Worm (Caenorhabditis elegans): ENCODE data around the gene C09F12.2.
A peak's percentile ranks its signal among the peaks of the same experiment; 100 is the strongest.

Gene C09F12.2

DNA sequence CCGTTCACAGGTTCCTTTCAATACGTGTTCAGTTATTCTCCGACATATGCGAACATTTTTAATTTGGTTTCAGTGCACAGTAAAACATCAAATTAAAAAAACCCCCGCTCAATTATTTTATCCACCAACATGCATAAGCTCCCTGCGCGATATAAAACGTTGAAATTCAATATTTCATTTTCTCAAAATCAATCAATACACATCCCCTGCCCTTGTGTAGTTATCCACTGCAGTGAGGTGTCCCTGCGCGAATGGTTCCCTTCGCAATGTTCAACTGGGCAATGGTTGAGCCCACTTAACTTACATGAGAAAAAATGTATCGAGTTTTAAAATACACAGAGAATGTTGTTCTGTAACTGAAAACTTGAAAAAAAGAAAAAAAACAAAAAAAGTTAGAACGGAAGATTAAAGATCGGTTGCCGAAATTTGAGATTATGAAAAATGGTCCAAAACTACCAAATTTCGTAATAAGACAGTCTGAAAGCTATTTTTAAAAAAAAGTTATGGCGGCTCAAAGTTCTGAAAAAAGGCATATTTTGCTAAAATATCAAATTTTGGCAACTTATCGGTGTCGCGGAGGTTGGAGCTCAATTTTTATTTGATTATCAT is 40.4 kb downstream of the C09F12.2 start (continued):
- TF ChIP-seq pbrm-1 (GFP tag; IDR thresholded peaks at IDR 0.05) (peak; percentile 98), unc-130 (GFP tag; optimal IDR thresholded peaks at IDR 0.05) (peak; percentile 45), snpc-1.1 (tag; optimal IDR thresholded peaks at IDR 0.05; ENCODE audit: insufficient read depth) (no peak), B0035.1 (tag; optimal IDR thresholded peaks at IDR 0.05) (peak; percentile 97), egl-44 (GFP tag; IDR thresholded peaks at IDR 0.05) (peak; percentile 96), tbx-9 (tag; optimal IDR thresholded peaks at IDR 0.05; ENCODE audit: borderline replicate concordance) (peak; percentile 55), rec-8 (tag; optimal IDR thresholded peaks at IDR 0.05) (peak; percentile 57 to 74), hmg-1.2 (GFP tag; IDR thresholded peaks at IDR 0.05) (peak; percentile 92), madf-10 (tag; optimal IDR thresholded peaks at IDR 0.05) (peak; percentile 97), dox-1 (GFP tag; IDR thresholded peaks at IDR 0.05) (peak; percentile 99), lin-40 (tag; optimal IDR thresholded peaks at IDR 0.05) (peak; percentile 100), madf-6 (GFP tag; IDR thresholded peaks at IDR 0.05) (no peak), hlh-12 (tag; optimal IDR thresholded peaks at IDR 0.05) (peak; percentile 70), aptf-2 (GFP tag; conservative IDR thresholded peaks at IDR 0.05) (0 out of 2 replicates have a peak, but pooled peaks have one; percentile 48), ztf-6 (GFP tag; IDR thresholded peaks at IDR 0.05) (peak; percentile 92), egl-18 (GFP tag; IDR thresholded peaks at IDR 0.05) (peak; percentile 98), rcor-1 (GFP tag; IDR thresholded peaks at IDR 0.05) (peak; percentile 98), lag-1 (GFP tag; IDR thresholded peaks at IDR 0.05) (peak; percentile 98)

DNA sequence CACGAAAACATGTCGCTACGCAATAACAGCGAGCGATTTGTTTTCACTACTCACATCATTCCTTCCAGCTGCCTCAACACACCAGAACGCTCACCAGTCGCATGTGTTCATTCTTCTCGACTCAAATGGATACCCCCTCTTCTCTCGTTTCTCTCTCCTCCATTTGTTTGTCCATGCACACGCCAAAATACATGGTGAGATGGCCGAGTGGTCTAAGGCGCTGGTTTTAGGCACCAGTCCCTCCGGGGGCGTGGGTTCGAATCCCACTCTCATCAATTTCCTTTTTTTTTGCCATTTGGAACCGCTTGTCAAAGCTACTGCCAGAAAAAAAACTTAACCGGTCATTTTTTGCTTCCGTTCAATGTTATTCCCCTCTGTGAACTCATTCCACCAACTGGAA is 41.8 kb downstream of the C09F12.2 start:
- TF ChIP-seq lir-1 (GFP tag; conservative IDR thresholded peaks at IDR 0.05) = peak; percentile 84
- TF ChIP-seq hrde-1 (tag; optimal IDR thresholded peaks at IDR 0.05; ENCODE audit: borderline replicate concordance) = peak; percentile 69
- TF ChIP-seq ceh-100 (GFP tag; IDR thresholded peaks at IDR 0.05) = peak; percentile 73
- TF ChIP-seq T26A5.8 (tag; optimal IDR thresholded peaks at IDR 0.05) = no peak
- no peak for TF ChIP-seq xnd-1 (tag; optimal IDR thresholded peaks at IDR 0.05)
- TF ChIP-seq F49E8.2 (tag; optimal IDR thresholded peaks at IDR 0.05; ENCODE audit: insufficient read depth) = peak; percentile 13
- 0 out of 2 replicates have a peak, but pooled peaks have one; percentile 30 for TF ChIP-seq attf-3 (GFP tag; conservative IDR thresholded peaks at IDR 0.05)
- TF ChIP-seq F52B5.7 (tag; optimal IDR thresholded peaks at IDR 0.05) = peak; percentile 81
- no peak for TF ChIP-seq unc-130 (GFP tag; optimal IDR thresholded peaks at IDR 0.05)
- no peak for TF ChIP-seq zfh-2 (GFP tag; conservative IDR thresholded peaks at IDR 0.05)
- TF ChIP-seq dox-1 (GFP tag; IDR thresholded peaks at IDR 0.05) = peak; percentile 92
- TF ChIP-seq chd-7 (tag; optimal IDR thresholded peaks at IDR 0.05) = no peak
- no peak for TF ChIP-seq pha-4 (tag; optimal IDR thresholded peaks at IDR 0.05)
- TF ChIP-seq zim-3 (tag; optimal IDR thresholded peaks at IDR 0.05) = peak; percentile 39
- TF ChIP-seq cebp-1 (GFP tag; IDR thresholded peaks at IDR 0.05) = peak; percentile 51; the same call in 1 of the 2 replicates
- peak; percentile 83 for TF ChIP-seq cebp-1 (tag; optimal IDR thresholded peaks at IDR 0.05)
- 0 out of 2 replicates have a peak, but pooled peaks have one; percentile 17 for TF ChIP-seq ztf-28 (GFP tag; IDR thresholded peaks at IDR 0.05)
- peak; percentile 88 for TF ChIP-seq hmg-20 (GFP tag; IDR thresholded peaks at IDR 0.05)
- TF ChIP-seq hsf-1 (GFP tag; IDR thresholded peaks at IDR 0.05) = no peak
- TF ChIP-seq C17E4.6 (GFP tag; IDR thresholded peaks at IDR 0.05) = peak; percentile 64; the same call in 1 of the 2 replicates
- peak; percentile 18 for TF ChIP-seq tbx-9 (tag; optimal IDR thresholded peaks at IDR 0.05; ENCODE audit: borderline replicate concordance)
- no peak for TF ChIP-seq nfya-1 (tag; optimal IDR thresholded peaks at IDR 0.05; ENCODE audit: borderline replicate concordance, insufficient read depth)
- no peak for TF ChIP-seq Y95B8A.8 (GFP tag; IDR thresholded peaks at IDR 0.05)
- peak; percentile 89 for TF ChIP-seq repo-1 (tag; optimal IDR thresholded peaks at IDR 0.05)
- TF ChIP-seq madf-8 (GFP tag; conservative IDR thresholded peaks at IDR 0.05) = no peak
- peak; percentile 15 for TF ChIP-seq ccch-3 (GFP tag; optimal IDR thresholded peaks at IDR 0.05)
- TF ChIP-seq B0336.3 (GFP tag; IDR thresholded peaks at IDR 0.05) = peak; percentile 77; the same call in 1 of the 2 replicates
- no peak for TF ChIP-seq F57A8.1 (GFP tag; optimal IDR thresholded peaks at IDR 0.05)
- TF ChIP-seq attf-5 (GFP tag; optimal IDR thresholded peaks at IDR 0.05) = peak; percentile 63
- no peak for TF ChIP-seq ama-1 (optimal IDR thresholded peaks at IDR 0.05)
- peak; percentile 54 to 78 for TF ChIP-seq ama-1 (GFP tag; optimal IDR thresholded peaks at IDR 0.05)

Data from whole organism, young adult.